Worm (Caenorhabditis elegans) whole organism, L4 larva: ENCODE results near the gene lron-7.
A peak's percentile ranks its signal among the peaks of the same experiment; 100 is the strongest.

Experiments used
- F10B5.3 ChIP-seq: sonication (generic microtip); optimal IDR thresholded peaks from 2 replicates; lab custom pipeline; 2016; ENCODE audit warnings: mild to moderate bottlenecking, missing genetic modification characterization, missing compliant biosample characterization
- F26F4.8 ChIP-seq: fragments of 200-800 bp; sonication (Bioruptor generic); conservative IDR thresholded peaks from 2 replicates; pipeline ENCODE4 v1.3.6; 2022; ENCODE audit warnings: missing genetic modification characterization, missing compliant biosample characterization
- F37D6.2 ChIP-seq: sonication (generic microtip); optimal IDR thresholded peaks from 2 replicates; lab custom pipeline; 2016; ENCODE audit warnings: mild to moderate bottlenecking, missing genetic modification characterization, missing compliant biosample characterization
- F49E8.2 ChIP-seq: sonication (generic microtip); optimal IDR thresholded peaks from 2 replicates; lab custom pipeline; 2016; ENCODE audit warnings: missing compliant biosample characterization, mild to moderate bottlenecking, missing genetic modification characterization, borderline replicate concordance
- Y48G9A.11 ChIP-seq: fragments of 200-800 bp; sonication (Bioruptor generic); IDR thresholded peaks from 2 replicates; pipeline ENCODE4 v1.3.6; 2022; ENCODE audit warnings: missing genetic modification reagents, missing genetic modification characterization, missing compliant biosample characterization
- ZK337.2 ChIP-seq: fragments of 200-800 bp; sonication (Bioruptor generic); IDR thresholded peaks from 2 replicates; pipeline ENCODE4 v1.3.6; 2022; ENCODE audit warnings: missing genetic modification reagents, missing genetic modification characterization, missing compliant biosample characterization
- ZK546.5 ChIP-seq, 2 experiments: sonication (generic microtip); optimal IDR thresholded peaks; 2 replicates each; lab custom pipeline; 2017; ENCODE audit warnings: missing biosample characterization in 2 of 2, missing genetic modification characterization in 2 of 2
- aha-1 ChIP-seq: fragments of 150-350 bp; peaks from one replicate; lab custom pipeline; 2014; ENCODE audit warnings: missing biosample characterization, missing genetic modification characterization
- aly-2 ChIP-seq: sonication (generic microtip); optimal IDR thresholded peaks from 2 replicates; lab custom pipeline; 2018; ENCODE audit warnings: missing biosample characterization, missing genetic modification characterization
- ama-1 ChIP-seq: fragments of 150-350 bp; optimal IDR thresholded peaks from 2 replicates; lab custom pipeline; 2014; ENCODE audit warnings: inconsistent platforms, mixed read lengths
- ceh-20 ChIP-seq: fragments of 200-800 bp; sonication (Bioruptor generic); IDR thresholded peaks from 2 replicates; pipeline ENCODE4 v1.3.6; 2022; ENCODE audit warnings: missing genetic modification reagents, missing genetic modification characterization, missing compliant biosample characterization
- ceh-32 ChIP-seq: sonication (generic microtip); optimal IDR thresholded peaks from 2 replicates; lab custom pipeline; 2016; ENCODE audit warnings: mild to moderate bottlenecking, missing genetic modification characterization, missing compliant biosample characterization; ENCODE audit not compliant: poor library complexity
- daf-19 ChIP-seq: fragments of 200-800 bp; sonication (Bioruptor generic); conservative IDR thresholded peaks from 2 replicates; pipeline ENCODE4 v1.3.6; 2022; ENCODE audit warnings: missing genetic modification characterization, missing compliant biosample characterization
- dmd-6 ChIP-seq: fragments of 200-800 bp; sonication (Bioruptor generic); IDR thresholded peaks from 2 replicates; pipeline ENCODE4 v1.3.6; 2022; ENCODE audit warnings: missing genetic modification reagents, missing genetic modification characterization, missing compliant biosample characterization
- dmd-8 ChIP-seq: fragments of 200-800 bp; sonication (Bioruptor generic); IDR thresholded peaks from 2 replicates; pipeline ENCODE4 v1.3.6; 2022; ENCODE audit warnings: missing genetic modification characterization, missing compliant biosample characterization
- dpl-1 ChIP-seq: fragments of 150-350 bp; optimal IDR thresholded peaks from 2 replicates; lab custom pipeline; 2014; ENCODE audit warnings: missing biosample characterization, missing genetic modification reagents, missing genetic modification characterization
- dve-1 ChIP-seq: sonication (generic microtip); optimal IDR thresholded peaks from 2 replicates; lab custom pipeline; 2017; ENCODE audit warnings: antibody characterized with exemption, mild to moderate bottlenecking, missing genetic modification characterization, missing compliant biosample characterization; ENCODE audit not compliant: insufficient read depth
- fos-1 ChIP-seq: fragments of 150-350 bp; optimal IDR thresholded peaks from 2 replicates; lab custom pipeline; 2014; ENCODE audit warnings: missing biosample characterization, missing genetic modification characterization
- hlh-30 ChIP-seq: sonication (generic microtip); optimal IDR thresholded peaks from 2 replicates; lab custom pipeline; 2017; ENCODE audit warnings: antibody characterized with exemption, mild to moderate bottlenecking, missing genetic modification characterization, missing compliant biosample characterization; ENCODE audit not compliant: insufficient read depth
- lin-13 ChIP-seq: fragments of 150-350 bp; optimal IDR thresholded peaks from 2 replicates; lab custom pipeline; 2014; ENCODE audit warnings: missing biosample characterization, missing genetic modification reagents, missing genetic modification characterization
- lin-39 ChIP-seq: fragments of 150-350 bp; optimal IDR thresholded peaks from 2 replicates; lab custom pipeline; 2014; ENCODE audit warnings: missing biosample characterization, missing genetic modification reagents, missing genetic modification characterization
- madf-5 ChIP-seq, 2 experiments: fragments of 200-800 bp; sonication (Bioruptor generic); IDR thresholded peaks; 2 replicates each; pipeline ENCODE4 v1.3.6; 2022; ENCODE audit warnings: missing compliant biosample characterization in 2 of 2, missing genetic modification characterization in 2 of 2
- madf-9 ChIP-seq: fragments of 200-800 bp; sonication (Bioruptor generic); conservative IDR thresholded peaks from 2 replicates; pipeline ENCODE4 v1.3.6; 2022; ENCODE audit warnings: missing genetic modification reagents, missing genetic modification characterization, missing compliant biosample characterization
- mdl-1 ChIP-seq, 2 experiments: fragments of 150-350 bp in 1 of 2; sonication (generic microtip) in 1 of 2; optimal IDR thresholded peaks; 2 replicates each; lab custom pipeline; 2014 to 2017; ENCODE audit warnings: missing biosample characterization in 2 of 2, missing genetic modification characterization in 2 of 2
- mes-2 ChIP-seq: sonication (generic microtip); optimal IDR thresholded peaks from 2 replicates; lab custom pipeline; 2016; ENCODE audit warnings: missing genotype, mild to moderate bottlenecking, missing genetic modification characterization, missing compliant biosample characterization; ENCODE audit not compliant: poor library complexity, severe bottlenecking
- mxl-3 ChIP-seq: fragments of 200-800 bp; sonication (Bioruptor generic); optimal IDR thresholded peaks from 2 replicates; lab custom pipeline; 2018; ENCODE audit warnings: mild to moderate bottlenecking, missing genetic modification characterization, missing compliant biosample characterization
- nhr-11 ChIP-seq: fragments of 150-350 bp; optimal IDR thresholded peaks from 2 replicates; lab custom pipeline; 2014; ENCODE audit warnings: missing biosample characterization, missing genetic modification characterization
- nhr-111 ChIP-seq: fragments of 200-800 bp; sonication (Bioruptor generic); optimal IDR thresholded peaks from 2 replicates; lab custom pipeline; 2018; ENCODE audit warnings: mild to moderate bottlenecking, missing genetic modification characterization, missing compliant biosample characterization
- nhr-25 ChIP-seq: sonication (generic microtip); optimal IDR thresholded peaks from 2 replicates; lab custom pipeline; 2017; ENCODE audit warnings: missing genetic modification characterization, mild to moderate bottlenecking, missing compliant biosample characterization, antibody characterized with exemption, moderate library complexity, borderline replicate concordance; ENCODE audit not compliant: insufficient read depth
- nhr-28 ChIP-seq: fragments of 150-350 bp; optimal IDR thresholded peaks from 2 replicates; lab custom pipeline; 2014; ENCODE audit warnings: missing biosample characterization, missing genetic modification characterization
- pha-4 ChIP-seq, 2 experiments: fragments of 150-350 bp in 1 of 2; fragments of 200-800 bp in 1 of 2; sonication (Bioruptor generic) in 1 of 2; IDR thresholded peaks in 1 of 2; optimal IDR thresholded peaks in 1 of 2; 2 replicates each; pipeline versions ENCODE4 v1.3.6 to Lab custom; 2014 to 2022; ENCODE audit warnings: missing genetic modification characterization in 2 of 2, missing genetic modification reagents in 2 of 2, missing biosample characterization in 1 of 2, missing compliant biosample characterization in 1 of 2
- pqm-1 ChIP-seq: sonication (generic microtip); optimal IDR thresholded peaks from 2 replicates; lab custom pipeline; 2017; ENCODE audit warnings: missing biosample characterization, missing genetic modification characterization
- rbr-2 ChIP-seq: sonication (generic microtip); optimal IDR thresholded peaks from 2 replicates; lab custom pipeline; 2016; ENCODE audit warnings: missing genotype, missing genetic modification characterization, missing compliant biosample characterization
- skn-1 ChIP-seq: fragments of 150-350 bp; optimal IDR thresholded peaks from 2 replicates; lab custom pipeline; 2014; ENCODE audit warnings: missing biosample characterization, missing genetic modification characterization
- snpc-1.2 ChIP-seq: fragments of 200-800 bp; sonication (Bioruptor generic); IDR thresholded peaks from 2 replicates; pipeline ENCODE4 v1.3.6; 2022; ENCODE audit warnings: missing genetic modification reagents, missing genetic modification characterization, missing compliant biosample characterization
- unc-130 ChIP-seq: sonication (generic microtip); optimal IDR thresholded peaks from 2 replicates; lab custom pipeline; 2016; ENCODE audit warnings: missing genetic modification reagents, missing genetic modification characterization, missing compliant biosample characterization
- unc-62 ChIP-seq, 3 experiments: fragments of 150-350 bp in 1 of 3; sonication (generic microtip); optimal IDR thresholded peaks in 2 of 3; peaks in 1 of 3; 1 replicate in 1 of 3; 2 replicates in 2 of 3; lab custom pipeline; 2014 to 2017; ENCODE audit warnings: missing biosample characterization in 3 of 3, missing genetic modification characterization in 3 of 3, missing genetic modification reagents in 3 of 3, missing genotype in 1 of 3

The lron-7 gene

ce11 chrX:7326967-7327651 lies 35.2 kb downstream of the lron-7 start, which contains the start of gene sng-1 (continued):
- no peak for TF ChIP-seq skn-1 (tag; lab: Kevin White, UChicago)
- no peak for TF ChIP-seq ZK546.5 (tag; optimal IDR thresholded peaks at IDR 0.05; lab: Kevin White, UChicago)
- no peak for TF ChIP-seq lin-39 (tag; lab: Kevin White, UChicago)

- TF ChIP-seq unc-62 (GFP tag; optimal IDR thresholded peaks at IDR 0.05 in 1 of 2; lab: Kevin White, UChicago) (peak in 1 of 2 experiments; percentile 10), unc-62 (tag; optimal IDR thresholded peaks at IDR 0.05; lab: Kevin White, UChicago) (no peak), dmd-6 (GFP tag; lab: Robert Waterston, UW) (0 out of 2 replicates have a peak, but pooled peaks have one; percentile 7), mdl-1 (tag; optimal IDR thresholded peaks at IDR 0.05; lab: Kevin White, UChicago) (no peak), mes-2 (tag; lab: Kevin White, UChicago) (no peak)
These were observed 36.2 kb downstream of the lron-7 start for ce11 chrX:7328065-7328564.

ce11 chrX:7329601-7330000 lies 37.7 kb downstream of the lron-7 start, which contains the start of gene ttr-59:
ttr-59 (plus strand) TSS chrX:7329818.
- TF ChIP-seq F49E8.2 (tag; lab: Kevin White, UChicago) (no peak), dmd-8 (GFP tag; lab: Robert Waterston, UW) (no peak), pqm-1 (tag; lab: Kevin White, UChicago) (no peak), ceh-32 (no peak), madf-5 (GFP tag; IDR thresholded peaks at IDR 0.05; lab: Robert Waterston, UW) (no peak), F37D6.2 (tag; lab: Kevin White, UChicago) (no peak), unc-130 (GFP tag; lab: Kevin White, UChicago) (no peak), ZK337.2 (GFP tag; lab: Robert Waterston, UW) (no peak), ceh-20 (GFP tag; lab: Robert Waterston, UW) (no peak), daf-19 (GFP tag; lab: Robert Waterston, UW) (no peak), madf-9 (GFP tag; lab: Robert Waterston, UW) (no peak), nhr-111 (no peak), aha-1 (tag; lab: Kevin White, UChicago) (no peak), hlh-30 (tag; lab: Kevin White, UChicago) (peak; percentile 58), F26F4.8 (no peak), dpl-1 (GFP tag; lab: Kevin White, UChicago) (no peak), pha-4 (GFP tag; IDR thresholded peaks at IDR 0.05; lab: Robert Waterston, UW) (no peak), pha-4 (tag; optimal IDR thresholded peaks at IDR 0.05; lab: Kevin White, UChicago) (no peak), ama-1 (lab: Kevin White, UChicago) (peak; percentile 4), nhr-28 (tag; lab: Kevin White, UChicago) (peak; percentile 5), fos-1 (tag; lab: Kevin White, UChicago) (no peak), Y48G9A.11 (no peak), dve-1 (tag; lab: Kevin White, UChicago) (no peak), F10B5.3 (tag; lab: Kevin White, UChicago) (no peak), nhr-11 (tag; lab: Kevin White, UChicago) (no peak), snpc-1.2 (GFP tag; lab: Robert Waterston, UW) (no peak)

- no peak for TF ChIP-seq lin-13 (GFP tag; lab: Kevin White, UChicago)
- no peak for TF ChIP-seq mxl-3 (GFP tag; lab: Kevin White, UChicago)
- TF ChIP-seq rbr-2 (tag; lab: Kevin White, UChicago): no peak
- TF ChIP-seq nhr-25 (tag; lab: Kevin White, UChicago): peak; percentile 1
- TF ChIP-seq aly-2 (tag; lab: Kevin White, UChicago): no peak
- TF ChIP-seq, all 104 proteins: peak for 1
These were observed 38.8 kb downstream of the lron-7 start, which contains the start of gene ttr-30 for ce11 chrX:7330685-7331196. ttr-30 (plus strand) TSS chrX:7330949.
